Worm (Caenorhabditis elegans) whole organism, L1 larva: Measurements from ENCODE around the gene knl-1.

Experiments
- C16A3.4 ChIP-seq: fragments of 150-350 bp; optimal IDR thresholded peaks from 2 replicates; lab custom pipeline; 2014; ENCODE audit warnings: missing biosample characterization, missing genetic modification characterization
- aha-1 ChIP-seq: fragments of 150-350 bp; optimal IDR thresholded peaks from 2 replicates; lab custom pipeline; 2014; ENCODE audit warnings: missing biosample characterization, missing genetic modification characterization
- alr-1 ChIP-seq: fragments of 200-800 bp; sonication (Bioruptor generic); optimal IDR thresholded peaks from 2 replicates; lab custom pipeline; 2018; ENCODE audit warnings: borderline replicate concordance, mild to moderate bottlenecking, missing genetic modification characterization, missing compliant biosample characterization
- aly-2 ChIP-seq: fragments of 150-350 bp; optimal IDR thresholded peaks from 2 replicates; lab custom pipeline; 2014; ENCODE audit warnings: missing biosample characterization, missing genetic modification characterization
- ama-1 ChIP-seq: fragments of 150-350 bp; optimal IDR thresholded peaks from 2 replicates; lab custom pipeline; 2014
- blmp-1 ChIP-seq: fragments of 150-350 bp; optimal IDR thresholded peaks from 2 replicates; lab custom pipeline; 2014; ENCODE audit warnings: missing biosample characterization, missing genetic modification characterization
- ceh-82 ChIP-seq, 3 experiments: fragments of 150-350 bp in 1 of 3; sonication (generic microtip) in 2 of 3; optimal IDR thresholded peaks; 2 replicates each; lab custom pipeline; 2014 to 2017; ENCODE audit warnings: missing biosample characterization in 3 of 3, missing genetic modification characterization in 3 of 3
- ceh-90 ChIP-seq: sonication (generic microtip); optimal IDR thresholded peaks from 2 replicates; lab custom pipeline; 2016; ENCODE audit warnings: missing genetic modification characterization, missing compliant biosample characterization
- ces-1 ChIP-seq: fragments of 150-350 bp; optimal IDR thresholded peaks from 2 replicates; lab custom pipeline; 2014; ENCODE audit warnings: missing biosample characterization, missing genetic modification reagents, missing genetic modification characterization
- dpl-1 ChIP-seq, 3 experiments: fragments of 150-350 bp in 2 of 3; sonication (generic microtip) in 1 of 3; optimal IDR thresholded peaks; 2 replicates each; lab custom pipeline; 2014 to 2017; ENCODE audit warnings: missing biosample characterization in 3 of 3, missing genetic modification characterization in 3 of 3, missing genetic modification reagents in 3 of 3
- dsc-1 ChIP-seq: sonication (generic microtip); optimal IDR thresholded peaks from 2 replicates; lab custom pipeline; 2016; ENCODE audit warnings: mild to moderate bottlenecking, missing genetic modification characterization, missing compliant biosample characterization
- efl-1 ChIP-seq, 4 experiments: fragments of 150-350 bp; optimal IDR thresholded peaks in 3 of 4; peaks in 1 of 4; 1 replicate in 1 of 4; 2 replicates in 3 of 4; lab custom pipeline; 2014; ENCODE audit warnings: missing biosample characterization in 2 of 4, missing genetic modification characterization in 2 of 4, missing genetic modification reagents in 2 of 4
- egl-13 ChIP-seq: sonication (generic microtip); optimal IDR thresholded peaks from 2 replicates; lab custom pipeline; 2016; ENCODE audit warnings: missing genotype, missing genetic modification reagents, missing genetic modification characterization, missing compliant biosample characterization
- elt-3 ChIP-seq, 6 experiments: fragments of 150-350 bp in 1 of 6; sonication (generic microtip); optimal IDR thresholded peaks; 2 replicates each; lab custom pipeline; 2017 to 2018; ENCODE audit warnings: missing biosample characterization in 6 of 6, missing genetic modification characterization in 6 of 6, inconsistent platforms in 1 of 6
- fkh-8 ChIP-seq: sonication (generic microtip); optimal IDR thresholded peaks from 2 replicates; lab custom pipeline; 2016; ENCODE audit warnings: mild to moderate bottlenecking, missing genetic modification characterization, missing compliant biosample characterization
- hlh-17 ChIP-seq: fragments of 200-800 bp; sonication (Bioruptor generic); optimal IDR thresholded peaks from 2 replicates; lab custom pipeline; 2018; ENCODE audit warnings: missing genetic modification characterization, mild to moderate bottlenecking, missing compliant biosample characterization, moderate library complexity, borderline replicate concordance
- irx-1 ChIP-seq: sonication (generic microtip); optimal IDR thresholded peaks from 2 replicates; lab custom pipeline; 2016; ENCODE audit warnings: missing genetic modification characterization, missing compliant biosample characterization
- lin-14 ChIP-seq: fragments of 200-800 bp; sonication (Bioruptor generic); optimal IDR thresholded peaks from 2 replicates; lab custom pipeline; 2018; ENCODE audit warnings: mild to moderate bottlenecking, missing genetic modification characterization, moderate library complexity, missing compliant biosample characterization
- lir-3 ChIP-seq: sonication (generic microtip); optimal IDR thresholded peaks from 2 replicates; lab custom pipeline; 2016; ENCODE audit warnings: mild to moderate bottlenecking, missing genetic modification characterization, moderate library complexity, missing compliant biosample characterization; ENCODE audit not compliant: poor library complexity
- lsy-2 ChIP-seq, 2 experiments: fragments of 150-350 bp; optimal IDR thresholded peaks; 2 replicates each; lab custom pipeline; 2014; ENCODE audit warnings: missing biosample characterization in 2 of 2, missing genetic modification characterization in 2 of 2
- mdl-1 ChIP-seq, 2 experiments: fragments of 150-350 bp; optimal IDR thresholded peaks; 2 replicates each; lab custom pipeline; 2014 to 2017; ENCODE audit warnings: missing biosample characterization in 2 of 2, missing genetic modification characterization in 2 of 2, inconsistent platforms in 1 of 2
- nhr-11 ChIP-seq: fragments of 150-350 bp; optimal IDR thresholded peaks from 2 replicates; lab custom pipeline; 2014; ENCODE audit warnings: missing biosample characterization, missing genetic modification characterization
- nhr-20 ChIP-seq: sonication (generic microtip); optimal IDR thresholded peaks from 2 replicates; lab custom pipeline; 2016; ENCODE audit warnings: mild to moderate bottlenecking, missing genetic modification characterization, missing compliant biosample characterization
- nhr-28 ChIP-seq: fragments of 150-350 bp; optimal IDR thresholded peaks from 2 replicates; lab custom pipeline; 2014; ENCODE audit warnings: missing biosample characterization, missing genetic modification characterization
- nhr-47 ChIP-seq: sonication (generic microtip); optimal IDR thresholded peaks from 2 replicates; lab custom pipeline; 2016; ENCODE audit warnings: mild to moderate bottlenecking, missing genetic modification characterization, moderate library complexity, missing compliant biosample characterization
- nhr-71 ChIP-seq: sonication (generic microtip); optimal IDR thresholded peaks from 2 replicates; lab custom pipeline; 2016; ENCODE audit warnings: mild to moderate bottlenecking, missing genetic modification characterization, moderate library complexity, missing compliant biosample characterization
- nhr-76 ChIP-seq: sonication (generic microtip); optimal IDR thresholded peaks from 2 replicates; lab custom pipeline; 2017; ENCODE audit warnings: missing biosample characterization, missing genetic modification characterization
- nhr-84 ChIP-seq: sonication (generic microtip); optimal IDR thresholded peaks from 2 replicates; lab custom pipeline; 2017; ENCODE audit warnings: missing biosample characterization, missing genetic modification characterization
- nhr-85 ChIP-seq: sonication (generic microtip); peaks from one replicate; lab custom pipeline; 2016; ENCODE audit warnings: missing genetic modification characterization, inconsistent platforms, missing compliant biosample characterization
- pax-3 ChIP-seq: fragments of 200-800 bp; sonication (Bioruptor generic); optimal IDR thresholded peaks from 2 replicates; lab custom pipeline; 2018; ENCODE audit warnings: mild to moderate bottlenecking, missing genetic modification characterization, moderate library complexity, missing compliant biosample characterization
- sox-4 ChIP-seq: sonication (generic microtip); optimal IDR thresholded peaks from 2 replicates; lab custom pipeline; 2016; ENCODE audit warnings: missing genetic modification characterization, missing compliant biosample characterization
- swsn-7 ChIP-seq: sonication (generic microtip); optimal IDR thresholded peaks from 2 replicates; lab custom pipeline; 2016; ENCODE audit warnings: missing genetic modification characterization, missing compliant biosample characterization
- tbx-2 ChIP-seq: sonication (generic microtip); optimal IDR thresholded peaks from 2 replicates; lab custom pipeline; 2016; ENCODE audit warnings: missing genetic modification characterization, missing compliant biosample characterization
- unc-30 ChIP-seq: sonication (generic microtip); optimal IDR thresholded peaks from 2 replicates; lab custom pipeline; 2017; ENCODE audit warnings: missing biosample characterization, missing genetic modification characterization
- unc-86 ChIP-seq: sonication (generic microtip); optimal IDR thresholded peaks from 2 replicates; lab custom pipeline; 2016; ENCODE audit warnings: missing genetic modification characterization, missing compliant biosample characterization
- unc-98 ChIP-seq: fragments of 200-800 bp; sonication (Bioruptor generic); IDR thresholded peaks from 2 replicates; pipeline ENCODE4 v1.3.6; 2022; ENCODE audit warnings: missing genetic modification characterization, missing compliant biosample characterization
- zag-1 ChIP-seq: fragments of 150-350 bp; optimal IDR thresholded peaks from 2 replicates; lab custom pipeline; 2014; ENCODE audit warnings: missing biosample characterization, missing genetic modification characterization
- zip-4 ChIP-seq: fragments of 200-800 bp; sonication (Bioruptor generic); optimal IDR thresholded peaks from 2 replicates; lab custom pipeline; 2018; ENCODE audit warnings: mild to moderate bottlenecking, missing genetic modification characterization, moderate library complexity, missing compliant biosample characterization
- ztf-4 ChIP-seq: fragments of 150-350 bp; optimal IDR thresholded peaks from 2 replicates; lab custom pipeline; 2014; ENCODE audit warnings: missing biosample characterization, missing genetic modification characterization

knl-1 gene

DNA sequence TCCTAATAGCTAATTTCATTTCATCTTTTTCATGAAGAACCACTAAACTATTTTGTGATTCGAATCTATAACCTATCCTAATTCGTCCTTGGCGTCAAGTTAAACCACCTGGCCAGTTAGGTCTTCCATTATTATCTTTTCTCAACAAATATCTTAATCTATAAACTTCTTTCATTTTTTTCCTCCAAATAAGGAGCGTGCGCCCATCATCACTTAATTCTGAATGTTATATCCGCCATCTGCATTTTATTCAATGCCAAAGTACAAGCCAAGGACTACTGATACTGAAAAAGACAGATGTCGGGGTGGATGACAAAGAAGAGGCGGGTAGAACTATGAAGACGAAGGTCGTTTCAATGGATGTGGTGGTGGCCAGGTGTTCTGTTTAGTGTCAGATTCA is 21.5 kb upstream of the knl-1 start (continued):
- TF ChIP-seq mdl-1 (tag; optimal IDR thresholded peaks at IDR 0.05; lab: Kevin White, UChicago) (no peak), dsc-1 (tag; lab: Kevin White, UChicago) (no peak), aha-1 (no peak), lin-14 (peak; percentile 63), zip-4 (GFP tag; lab: Kevin White, UChicago) (no peak), dpl-1 (GFP tag; optimal IDR thresholded peaks at IDR 0.05; lab: Kevin White, UChicago) (no peak), tbx-2 (tag; lab: Kevin White, UChicago) (no peak), egl-13 (tag; lab: Kevin White, UChicago) (no peak), efl-1 (optimal IDR thresholded peaks at IDR 0.05; lab: Kevin White, UChicago) (no peak), efl-1 (GFP tag; optimal IDR thresholded peaks at IDR 0.05 in 1 of 2; lab: Kevin White, UChicago) (peak in 1 of 2 experiments; percentile 0), C16A3.4 (no peak), elt-3 (tag; optimal IDR thresholded peaks at IDR 0.05; lab: Kevin White, UChicago) (peak in 1 of 6 experiments; percentile 39)

DNA sequence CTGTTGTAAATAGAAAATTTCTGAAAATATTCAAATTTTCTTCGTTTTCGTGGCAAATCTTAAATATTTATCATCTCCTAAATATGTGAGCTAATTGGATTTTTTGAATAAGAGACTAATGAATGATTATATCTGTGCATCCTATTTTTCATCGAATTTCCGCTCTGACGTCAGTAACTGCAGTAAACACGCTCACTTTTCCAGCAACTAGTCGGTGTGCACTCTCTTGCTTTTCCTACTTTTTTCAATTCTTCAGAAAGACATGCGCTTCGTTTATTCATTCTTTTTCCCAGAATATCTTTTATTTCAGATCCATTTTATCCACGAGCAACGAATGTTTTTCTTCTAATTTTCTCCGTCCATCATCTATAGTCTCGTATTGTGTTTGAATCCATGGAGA is 21.0 kb upstream of the knl-1 start:
- TF ChIP-seq swsn-7 (tag; lab: Kevin White, UChicago) (peak; percentile 43), C16A3.4 (no peak), nhr-20 (tag; lab: Kevin White, UChicago) (no peak), dsc-1 (tag; lab: Kevin White, UChicago) (peak; percentile 92), lin-14 (peak; percentile 63), fkh-8 (tag; lab: Kevin White, UChicago) (peak; percentile 71), nhr-76 (no peak), sox-4 (tag; lab: Kevin White, UChicago) (peak; percentile 1), unc-86 (tag; lab: Kevin White, UChicago) (peak; percentile 91), ztf-4 (peak; percentile 45), pax-3 (tag; lab: Kevin White, UChicago) (peak; percentile 23), nhr-47 (tag; lab: Kevin White, UChicago) (peak; percentile 70), nhr-71 (tag; lab: Kevin White, UChicago) (peak; percentile 73), egl-13 (tag; lab: Kevin White, UChicago) (peak; percentile 76), nhr-11 (peak; percentile 45), hlh-17 (no peak)
- TF ChIP-seq, all 84 proteins: peak for 12

- TF ChIP-seq zag-1 (tag; lab: Kevin White, UChicago): no peak
- peak; percentile 4 for TF ChIP-seq nhr-47 (tag; lab: Kevin White, UChicago)
- no peak for TF ChIP-seq efl-1 (optimal IDR thresholded peaks at IDR 0.05; lab: Kevin White, UChicago)
- TF ChIP-seq efl-1 (GFP tag; optimal IDR thresholded peaks at IDR 0.05 in 1 of 2; lab: Kevin White, UChicago): peak in 1 of 2 experiments; percentile 90
- peak; percentile 22 for TF ChIP-seq ama-1 (lab: Kevin White, UChicago)
- peak; percentile 3 for TF ChIP-seq irx-1 (tag; lab: Kevin White, UChicago)
- no peak for TF ChIP-seq lir-3 (tag; lab: Kevin White, UChicago)
- TF ChIP-seq lsy-2 (tag; optimal IDR thresholded peaks at IDR 0.05; lab: Kevin White, UChicago): peak in 1 of 2 experiments; percentile 15
These were observed 17.8 kb upstream of the knl-1 start, which contains the start of gene henn-1 for ce11 chrIII:8232634-8233033. Gene henn-1, plus strand, starts transcription at chrIII:8232651.

- no peak for TF ChIP-seq aly-2 (tag; lab: Kevin White, UChicago)
- no peak for TF ChIP-seq sox-4 (tag; lab: Kevin White, UChicago)
- TF ChIP-seq unc-98 (GFP tag; lab: Robert Waterston, UW): no peak
- no peak for TF ChIP-seq ceh-82 (tag; optimal IDR thresholded peaks at IDR 0.05; lab: Kevin White, UChicago)
- TF ChIP-seq alr-1 (tag; lab: Kevin White, UChicago): no peak
- TF ChIP-seq lin-14: no peak
- no peak for TF ChIP-seq nhr-84 (tag; lab: Kevin White, UChicago)
- no peak for TF ChIP-seq nhr-71 (tag; lab: Kevin White, UChicago)
- no peak for TF ChIP-seq nhr-47 (tag; lab: Kevin White, UChicago)
- TF ChIP-seq nhr-85 (tag; lab: Kevin White, UChicago): peak; percentile 48
- no peak for TF ChIP-seq ceh-90 (tag; lab: Kevin White, UChicago)
- no peak for TF ChIP-seq nhr-28 (tag; lab: Kevin White, UChicago)
- no peak for TF ChIP-seq nhr-20 (tag; lab: Kevin White, UChicago)
- TF ChIP-seq ama-1 (lab: Kevin White, UChicago): no peak
- no peak for TF ChIP-seq ces-1 (GFP tag; lab: Kevin White, UChicago)
- peak; percentile 95 for TF ChIP-seq blmp-1 (tag; lab: Kevin White, UChicago)
- TF ChIP-seq unc-30 (tag; lab: Kevin White, UChicago): no peak
These were observed 15.1 kb upstream of the knl-1 start, which contains the start of gene C02F5.14 for ce11 chrIII:8235358-8235757. Gene C02F5.14, minus strand, starts transcription at chrIII:8235514.
